Fruit fly (Drosophila melanogaster) whole organism, embryonic: ENCODE data around the gene CG14102.
A peak's percentile ranks its signal among the peaks of the same experiment; 100 is the strongest.

Experiments
- Bgb ChIP-seq: fragments of 200-800 bp; sonication (Bioruptor generic); IDR thresholded peaks from 2 replicates; pipeline ENCODE4 v1.3.6; 2022; ENCODE audit warnings: missing biosample characterization, missing genetic modification characterization; ENCODE audit not compliant: partially characterized antibody
- Blimp-1 ChIP-seq: fragments of 200-800 bp; sonication (Bioruptor generic); optimal IDR thresholded peaks from 3 replicates; lab custom pipeline; 2018; ENCODE audit warnings: missing biosample characterization, missing genetic modification characterization, mild to moderate bottlenecking, moderate library complexity, missing genetic modification reagents
- CG10979 ChIP-seq: fragments of 200-800 bp; sonication (Bioruptor generic); optimal IDR thresholded peaks from 2 replicates; lab custom pipeline; 2018; ENCODE audit warnings: missing biosample characterization, mild to moderate bottlenecking, missing genetic modification characterization, moderate library complexity
- CG11456 ChIP-seq: fragments of 200-800 bp; sonication (Bioruptor generic); IDR thresholded peaks from 3 replicates; pipeline ENCODE4 v1.3.6; 2022; ENCODE audit warnings: missing biosample characterization, missing genetic modification characterization
- CG11723 ChIP-seq: fragments of 200-800 bp; sonication (Bioruptor generic); optimal IDR thresholded peaks from 2 replicates; lab custom pipeline; 2017; ENCODE audit warnings: missing biosample characterization, mild to moderate bottlenecking, missing genetic modification characterization
- CG12391 ChIP-seq: fragments of 200-800 bp; sonication (Bioruptor generic); optimal IDR thresholded peaks from 3 replicates; lab custom pipeline; 2018; ENCODE audit warnings: missing biosample characterization, mild to moderate bottlenecking, missing genetic modification characterization, moderate library complexity
- CG12659 ChIP-seq: fragments of 200-800 bp; sonication (Bioruptor generic); optimal IDR thresholded peaks from 3 replicates; lab custom pipeline; 2017; ENCODE audit warnings: mild to moderate bottlenecking, missing biosample characterization, missing genetic modification reagents, missing genetic modification characterization
- CG13287 ChIP-seq: fragments of 200-800 bp; sonication (Bioruptor generic); IDR thresholded peaks from 2 replicates; pipeline ENCODE4 v1.3.6; 2022; ENCODE audit warnings: missing biosample characterization, missing genetic modification characterization; ENCODE audit not compliant: partially characterized antibody
- CG14710 ChIP-seq: fragments of 200-800 bp; sonication (Bioruptor generic); optimal IDR thresholded peaks from 3 replicates; lab custom pipeline; 2019; ENCODE audit warnings: missing biosample characterization, mild to moderate bottlenecking, missing genetic modification characterization, moderate library complexity
- CG1529 ChIP-seq: fragments of 200-800 bp; sonication (Bioruptor generic); optimal IDR thresholded peaks from 3 replicates; lab custom pipeline; 2018; ENCODE audit warnings: missing biosample characterization, missing genetic modification characterization
- CG15696 ChIP-seq: fragments of 200-800 bp; sonication (Bioruptor generic); optimal IDR thresholded peaks from 2 replicates; lab custom pipeline; 2019; ENCODE audit warnings: missing biosample characterization, mild to moderate bottlenecking, missing genetic modification characterization, moderate library complexity
- CG17328 ChIP-seq: fragments of 200-800 bp; sonication (Bioruptor generic); IDR thresholded peaks from 2 replicates; pipeline ENCODE4 v1.3.6; 2022; ENCODE audit warnings: missing biosample characterization, missing genetic modification characterization
- CG17385 ChIP-seq: fragments of 200-800 bp; sonication (Bioruptor generic); optimal IDR thresholded peaks from 3 replicates; lab custom pipeline; 2018; ENCODE audit warnings: missing biosample characterization, mild to moderate bottlenecking, missing genetic modification characterization
- CG2678 ChIP-seq: fragments of 200-800 bp; sonication (Bioruptor generic); optimal IDR thresholded peaks from 3 replicates; lab custom pipeline; 2019; ENCODE audit warnings: missing biosample characterization, mild to moderate bottlenecking, missing genetic modification characterization, moderate library complexity
- CG2875 ChIP-seq: fragments of 200-800 bp; sonication (Bioruptor generic); optimal IDR thresholded peaks from 2 replicates; lab custom pipeline; 2017; ENCODE audit warnings: missing biosample characterization, mild to moderate bottlenecking, missing genetic modification characterization, missing genetic modification reagents
- CG3281 ChIP-seq: fragments of 200-800 bp; sonication (Bioruptor generic); optimal IDR thresholded peaks from 3 replicates; lab custom pipeline; 2017; ENCODE audit warnings: missing biosample characterization, mild to moderate bottlenecking, missing genetic modification characterization
- CG34376 ChIP-seq: fragments of 200-800 bp; sonication (Bioruptor generic); optimal IDR thresholded peaks from 2 replicates; lab custom pipeline; 2018; ENCODE audit warnings: missing biosample characterization, mild to moderate bottlenecking, missing genetic modification characterization
- CG4730 ChIP-seq: fragments of 200-800 bp; sonication (Bioruptor generic); IDR thresholded peaks from 2 replicates; pipeline ENCODE4 v1.3.6; 2022; ENCODE audit warnings: missing biosample characterization, missing genetic modification characterization
- CG7928 ChIP-seq: fragments of 200-800 bp; sonication (Bioruptor generic); optimal IDR thresholded peaks from 2 replicates; lab custom pipeline; 2017; ENCODE audit warnings: missing biosample characterization, mild to moderate bottlenecking, missing genetic modification characterization
- CG7987 ChIP-seq: fragments of 200-800 bp; sonication (Bioruptor generic); optimal IDR thresholded peaks from 2 replicates; lab custom pipeline; 2018; ENCODE audit warnings: missing biosample characterization, mild to moderate bottlenecking, missing genetic modification characterization, moderate library complexity
- Camta ChIP-seq: fragments of 200-800 bp; sonication (Bioruptor generic); optimal IDR thresholded peaks from 2 replicates; lab custom pipeline; 2016; ENCODE audit warnings: missing biosample characterization, missing genetic modification characterization
- Chrac-16 ChIP-seq: fragments of 200-800 bp; sonication (Bioruptor generic); optimal IDR thresholded peaks from 3 replicates; lab custom pipeline; 2016; ENCODE audit warnings: missing biosample characterization, missing genetic modification characterization
- Deaf1 ChIP-seq: fragments of 200-800 bp; optimal IDR thresholded peaks from 3 replicates; lab custom pipeline; 2019; ENCODE audit warnings: missing biosample characterization, mild to moderate bottlenecking, missing genetic modification characterization, moderate library complexity
- Dp ChIP-seq: fragments of 200-800 bp; sonication (Bioruptor generic); optimal IDR thresholded peaks from 2 replicates; lab custom pipeline; 2018; ENCODE audit warnings: missing biosample characterization, mild to moderate bottlenecking, missing genetic modification characterization, moderate library complexity
- Eip74EF ChIP-seq, 2 experiments: fragments of 200-800 bp in 1 of 2; fragments of >200 bp in 1 of 2; sonication (Bioruptor generic) in 1 of 2; optimal IDR thresholded peaks; 2 replicates each; lab custom pipeline; 2017 to 2019; ENCODE audit warnings: missing biosample characterization in 2 of 2, missing genetic modification characterization in 2 of 2, mild to moderate bottlenecking in 1 of 2, moderate library complexity in 1 of 2
- HHEX ChIP-seq: fragments of 200-800 bp; sonication (Bioruptor generic); optimal IDR thresholded peaks from 3 replicates; lab custom pipeline; 2017; ENCODE audit warnings: missing biosample characterization, mild to moderate bottlenecking, missing genetic modification characterization, missing genetic modification reagents
- Hand ChIP-seq: fragments of 200-800 bp; sonication (Bioruptor generic); optimal IDR thresholded peaks from 2 replicates; lab custom pipeline; 2017; ENCODE audit warnings: mild to moderate bottlenecking, missing biosample characterization, missing genetic modification reagents, missing genetic modification characterization
- Hmx ChIP-seq: fragments of 200-800 bp; sonication (Bioruptor generic); optimal IDR thresholded peaks from 2 replicates; lab custom pipeline; 2016; ENCODE audit warnings: missing biosample characterization, missing genetic modification characterization
- Ssrp ChIP-seq: fragments of 200-800 bp; sonication (Bioruptor generic); optimal IDR thresholded peaks from 2 replicates; lab custom pipeline; 2018; ENCODE audit warnings: missing biosample characterization, mild to moderate bottlenecking, missing genetic modification characterization, moderate library complexity
- YL-1 ChIP-seq: fragments of 200-800 bp; sonication (Bioruptor generic); optimal IDR thresholded peaks from 3 replicates; lab custom pipeline; 2017; ENCODE audit warnings: missing biosample characterization, mild to moderate bottlenecking, missing genetic modification characterization
- bowl ChIP-seq: fragments of 200-800 bp; sonication (Bioruptor generic); IDR thresholded peaks from 2 replicates; pipeline ENCODE4 v1.3.6; 2022; ENCODE audit warnings: missing biosample characterization, missing genetic modification characterization
- bsh ChIP-seq, 2 experiments: fragments of 200-800 bp; sonication (Bioruptor generic); optimal IDR thresholded peaks; 2 replicates each; lab custom pipeline; 2017 to 2018; ENCODE audit warnings: mild to moderate bottlenecking in 2 of 2, missing biosample characterization in 2 of 2, missing genetic modification characterization in 2 of 2, moderate library complexity in 1 of 2
- chinmo ChIP-seq: fragments of 200-800 bp; sonication (Bioruptor generic); IDR thresholded peaks from 4 replicates; pipeline ENCODE4 v1.3.6; 2022; ENCODE audit warnings: missing biosample characterization, missing genetic modification characterization; ENCODE audit not compliant: partially characterized antibody
- ci ChIP-seq: fragments of 200-800 bp; sonication (Bioruptor generic); IDR thresholded peaks from 3 replicates; pipeline ENCODE4 v1.3.6; 2022; ENCODE audit warnings: missing biosample characterization, missing genetic modification characterization
- gce ChIP-seq: fragments of 200-800 bp; sonication (Bioruptor generic); IDR thresholded peaks from 3 replicates; pipeline ENCODE4 v1.3.6; 2022; ENCODE audit warnings: missing biosample characterization, missing genetic modification characterization
- jing ChIP-seq: fragments of 200-800 bp; sonication (Bioruptor generic); optimal IDR thresholded peaks from 2 replicates; lab custom pipeline; 2018; ENCODE audit warnings: missing biosample characterization, mild to moderate bottlenecking, missing genetic modification characterization
- oc ChIP-seq: fragments of 200-800 bp; sonication (Bioruptor generic); optimal IDR thresholded peaks from 2 replicates; lab custom pipeline; 2018; ENCODE audit warnings: missing biosample characterization, mild to moderate bottlenecking, missing genetic modification characterization, moderate library complexity
- odd ChIP-seq: fragments of 200-800 bp; sonication (Bioruptor generic); optimal IDR thresholded peaks from 2 replicates; lab custom pipeline; 2017; ENCODE audit warnings: missing biosample characterization, mild to moderate bottlenecking, missing genetic modification characterization
- pfk ChIP-seq: fragments of 200-800 bp; sonication (Bioruptor generic); optimal IDR thresholded peaks from 2 replicates; lab custom pipeline; 2018; ENCODE audit warnings: missing biosample characterization, mild to moderate bottlenecking, missing genetic modification characterization, moderate library complexity
- sens ChIP-seq: fragments of 200-800 bp; sonication (Bioruptor generic); peaks from one replicate; lab custom pipeline; 2016; ENCODE audit warnings: missing biosample characterization, missing genetic modification characterization
- sim ChIP-seq: fragments of 200-800 bp; sonication (Bioruptor generic); IDR thresholded peaks from 2 replicates; pipeline ENCODE4 v1.3.6; 2022; ENCODE audit warnings: missing biosample characterization, missing genetic modification characterization
- sr ChIP-seq: fragments of 200-800 bp; sonication (Bioruptor generic); IDR thresholded peaks from 3 replicates; pipeline ENCODE4 v1.3.6; 2022; ENCODE audit warnings: missing biosample characterization, missing genetic modification characterization
- stwl ChIP-seq: fragments of 200-800 bp; sonication (Bioruptor generic); optimal IDR thresholded peaks from 3 replicates; lab custom pipeline; 2018; ENCODE audit warnings: missing biosample characterization, mild to moderate bottlenecking, missing genetic modification characterization, moderate library complexity
- sug ChIP-seq: fragments of 200-800 bp; optimal IDR thresholded peaks from 2 replicates; lab custom pipeline; 2019; ENCODE audit warnings: missing biosample characterization, mild to moderate bottlenecking, missing genetic modification characterization, moderate library complexity
- tap ChIP-seq: fragments of 200-800 bp; optimal IDR thresholded peaks from 3 replicates; lab custom pipeline; 2019; ENCODE audit warnings: missing biosample characterization, mild to moderate bottlenecking, missing genetic modification characterization, moderate library complexity
- unpg ChIP-seq: fragments of 200-800 bp; sonication (Bioruptor generic); optimal IDR thresholded peaks from 3 replicates; lab custom pipeline; 2018; ENCODE audit warnings: missing biosample characterization, mild to moderate bottlenecking, missing genetic modification characterization, moderate library complexity

Gene CG14102

dm6 chr3L:19815472-19816150 lies 14.5 kb upstream of the CG14102 start, which contains the start of gene cyc (continued):
- no peak for TF ChIP-seq odd (GFP tag; lab: Kevin White, UChicago)
- no peak for TF ChIP-seq tap (tag; lab: Kevin White, UChicago)
- no peak for TF ChIP-seq sr (GFP tag; lab: Robert Waterston, UW)
- TF ChIP-seq CG17328 (GFP tag; lab: Robert Waterston, UW) = no peak
- no peak for TF ChIP-seq CG2875 (GFP tag; lab: Kevin White, UChicago)
- TF ChIP-seq YL-1 = peak; percentile 32
- TF ChIP-seq Ssrp (tag; lab: Kevin White, UChicago) = no peak
- no peak for TF ChIP-seq Hand (GFP tag; lab: Kevin White, UChicago)
- TF ChIP-seq CG13287 (GFP tag; lab: Robert Waterston, UW) = peak; percentile 8; the same call in 1 of the 2 replicates
- TF ChIP-seq CG1529 (GFP tag; lab: Kevin White, UChicago) = no peak
- no peak for TF ChIP-seq Camta (GFP tag; lab: Kevin White, UChicago)
- TF ChIP-seq sens (GFP tag; lab: Kevin White, UChicago) = peak; percentile 42
- TF ChIP-seq CG2678 (tag; lab: Kevin White, UChicago) = no peak
- no peak for TF ChIP-seq CG7928 (GFP tag; lab: Kevin White, UChicago)
- 0 out of 3 replicates have a peak, but pooled peaks have one; percentile 19 for TF ChIP-seq ci
- TF ChIP-seq Blimp-1 (GFP tag; lab: Kevin White, UChicago) = no peak
- peak; percentile 9 for TF ChIP-seq CG34376 (GFP tag; lab: Kevin White, UChicago)
- peak in 1 of 2 experiments; percentile 22 for TF ChIP-seq bsh (GFP tag; optimal IDR thresholded peaks at IDR 0.05; lab: Kevin White, UChicago)
- no peak for TF ChIP-seq pfk (GFP tag; lab: Kevin White, UChicago)
- peak; percentile 91 for TF ChIP-seq Dp (GFP tag; lab: Kevin White, UChicago)
- peak; percentile 36 for TF ChIP-seq CG12659
- TF ChIP-seq CG4730 (GFP tag; lab: Robert Waterston, UW) = no peak
- TF ChIP-seq Eip74EF (GFP tag; optimal IDR thresholded peaks at IDR 0.05; lab: Kevin White, UChicago) = peak in 1 of 2 experiments; percentile 41
- no peak for TF ChIP-seq gce (GFP tag; lab: Robert Waterston, UW)
- peak; percentile 81; the same call in 1 of the 4 replicates for TF ChIP-seq chinmo (GFP tag; lab: Robert Waterston, UW)
- no peak for TF ChIP-seq CG14710 (tag; lab: Kevin White, UChicago)
- no peak for TF ChIP-seq CG10979
- TF ChIP-seq Hmx (GFP tag; lab: Kevin White, UChicago) = no peak
- peak; percentile 17 for TF ChIP-seq stwl (tag; lab: Kevin White, UChicago)
- TF ChIP-seq jing (GFP tag; lab: Kevin White, UChicago) = no peak
- TF ChIP-seq oc (tag; lab: Kevin White, UChicago) = no peak
- TF ChIP-seq Chrac-16 (GFP tag; lab: Kevin White, UChicago) = no peak
- TF ChIP-seq CG11723 = no peak

DNA sequence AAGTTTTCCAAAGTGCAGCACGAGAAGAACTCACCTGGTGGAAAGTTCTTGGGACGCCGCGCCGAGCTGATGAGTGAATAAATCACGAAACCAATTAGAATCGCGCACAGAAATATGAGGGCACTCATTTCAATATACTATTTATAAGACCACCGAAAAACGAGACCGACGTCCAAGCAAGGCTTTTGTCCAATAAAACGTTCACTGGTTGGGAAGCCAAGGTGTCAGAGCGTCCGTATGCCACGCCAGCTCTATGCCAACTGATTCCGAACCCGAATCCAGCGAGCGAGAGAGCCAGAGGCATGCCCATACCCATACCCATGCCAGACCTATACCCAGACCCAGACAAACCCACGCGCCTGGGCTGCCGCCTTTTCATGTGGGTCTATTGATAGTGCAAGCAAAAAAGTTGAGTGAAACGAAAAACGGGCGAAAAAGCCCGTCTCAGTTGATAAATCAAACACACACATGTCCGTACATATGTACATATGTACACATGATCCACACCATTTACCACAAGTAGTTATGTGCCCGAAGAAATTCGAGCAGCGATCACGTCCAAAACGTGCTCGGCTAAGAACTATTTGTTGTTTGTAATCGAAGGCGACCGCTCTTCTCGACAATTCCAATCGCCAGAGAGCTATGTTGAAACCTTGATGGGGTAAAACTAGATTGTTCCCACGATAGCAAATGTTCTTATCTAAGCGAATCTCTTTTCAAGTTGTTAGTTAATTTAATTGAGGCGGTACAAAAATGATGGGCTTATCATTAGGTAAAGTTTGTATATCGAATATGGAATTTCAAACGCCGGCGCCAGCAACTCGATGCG lies 12.2 kb upstream of the CG14102 start, which contains the start of gene Cyp305a1:
Cyp305a1 (minus strand) TSS at position 265 of the 829 bp plus-strand sequence.
- peak; percentile 30 for TF ChIP-seq HHEX (GFP tag; lab: Kevin White, UChicago)
- TF ChIP-seq gce (GFP tag; lab: Robert Waterston, UW) = 0 out of 3 replicates have a peak, but pooled peaks have one; percentile 28
- TF ChIP-seq bowl (GFP tag; lab: Robert Waterston, UW) = no peak
- TF ChIP-seq CG17385 = no peak
- TF ChIP-seq Bgb (GFP tag; lab: Robert Waterston, UW) = 0 out of 2 replicates have a peak, but pooled peaks have one; percentile 13
- 0 out of 3 replicates have a peak, but pooled peaks have one; percentile 48 for TF ChIP-seq CG11456 (GFP tag; lab: Robert Waterston, UW)
- peak; percentile 57 for TF ChIP-seq CG7987 (GFP tag; lab: Kevin White, UChicago)
- TF ChIP-seq sim (GFP tag; lab: Robert Waterston, UW) = 0 out of 2 replicates have a peak, but pooled peaks have one; percentile 14
- peak; percentile 23 for TF ChIP-seq CG15696 (tag; lab: Kevin White, UChicago)
- peak; percentile 68 for TF ChIP-seq Deaf1
- peak; percentile 69 for TF ChIP-seq sug (tag; lab: Kevin White, UChicago)
- TF ChIP-seq unpg (GFP tag; lab: Kevin White, UChicago) = no peak
- no peak for TF ChIP-seq CG12391
- TF ChIP-seq CG3281 = peak; percentile 14
